Fruit fly (Drosophila melanogaster) whole organism, embryonic: ENCODE data around the gene Rgl.

Experiments
- Adf1 ChIP-seq: fragments of 200-800 bp; sonication (Bioruptor generic); IDR thresholded peaks from 2 replicates; pipeline ENCODE4 v1.3.6; 2022; ENCODE audit warnings: missing biosample characterization, missing genetic modification characterization
- Blimp-1 ChIP-seq: fragments of 200-800 bp; sonication (Bioruptor generic); optimal IDR thresholded peaks from 3 replicates; lab custom pipeline; 2018; ENCODE audit warnings: missing biosample characterization, missing genetic modification characterization, mild to moderate bottlenecking, moderate library complexity, missing genetic modification reagents
- Bteb2 ChIP-seq: fragments of 200-800 bp; sonication (Bioruptor generic); optimal IDR thresholded peaks from 2 replicates; lab custom pipeline; 2016; ENCODE audit warnings: missing biosample characterization, missing genetic modification characterization
- CG1233 ChIP-seq: fragments of 200-800 bp; sonication (Bioruptor generic); optimal IDR thresholded peaks from 4 replicates; lab custom pipeline; 2018; ENCODE audit warnings: missing biosample characterization, mild to moderate bottlenecking, missing genetic modification characterization
- CG12391 ChIP-seq: fragments of 200-800 bp; sonication (Bioruptor generic); optimal IDR thresholded peaks from 3 replicates; lab custom pipeline; 2018; ENCODE audit warnings: missing biosample characterization, mild to moderate bottlenecking, missing genetic modification characterization, moderate library complexity
- CG13287 ChIP-seq: fragments of 200-800 bp; sonication (Bioruptor generic); IDR thresholded peaks from 2 replicates; pipeline ENCODE4 v1.3.6; 2022; ENCODE audit warnings: missing biosample characterization, missing genetic modification characterization; ENCODE audit not compliant: partially characterized antibody
- CG15011 ChIP-seq: fragments of 200-800 bp; sonication (Bioruptor generic); optimal IDR thresholded peaks from 3 replicates; lab custom pipeline; 2018; ENCODE audit warnings: missing biosample characterization, mild to moderate bottlenecking, missing genetic modification characterization
- CG1647 ChIP-seq: fragments of 200-800 bp; sonication (Bioruptor generic); optimal IDR thresholded peaks from 3 replicates; lab custom pipeline; 2016; ENCODE audit warnings: missing biosample characterization, missing genetic modification characterization
- CG16813 ChIP-seq: fragments of 200-800 bp; sonication (Bioruptor generic); IDR thresholded peaks from 3 replicates; pipeline ENCODE4 v1.3.6; 2022; ENCODE audit warnings: missing biosample characterization, missing genetic modification characterization; ENCODE audit not compliant: partially characterized antibody
- CG2116 ChIP-seq: fragments of 200-800 bp; sonication (Bioruptor generic); optimal IDR thresholded peaks from 3 replicates; lab custom pipeline; 2018; ENCODE audit warnings: missing biosample characterization, mild to moderate bottlenecking, missing genetic modification characterization
- CG2199 ChIP-seq: fragments of 200-800 bp; sonication (Bioruptor generic); IDR thresholded peaks from 3 replicates; pipeline ENCODE4 v1.3.6; 2022; ENCODE audit warnings: missing biosample characterization, missing genetic modification characterization
- CG31441 ChIP-seq: fragments of 200-800 bp; sonication (Bioruptor generic); IDR thresholded peaks from 2 replicates; pipeline ENCODE4 v1.3.6; 2022; ENCODE audit warnings: missing biosample characterization, missing genetic modification characterization
- CG3281 ChIP-seq: fragments of 200-800 bp; sonication (Bioruptor generic); optimal IDR thresholded peaks from 3 replicates; lab custom pipeline; 2017; ENCODE audit warnings: missing biosample characterization, mild to moderate bottlenecking, missing genetic modification characterization
- CG34224 ChIP-seq: fragments of 200-800 bp; sonication (Bioruptor generic); IDR thresholded peaks from 3 replicates; pipeline ENCODE4 v1.3.6; 2022; ENCODE audit warnings: missing biosample characterization, missing genetic modification characterization; ENCODE audit not compliant: partially characterized antibody
- CG4360 ChIP-seq: fragments of 200-800 bp; sonication (Bioruptor generic); IDR thresholded peaks from 2 replicates; pipeline ENCODE4 v1.3.6; 2022; ENCODE audit warnings: missing biosample characterization, missing genetic modification characterization
- CG5953 ChIP-seq: fragments of 200-800 bp; sonication (Bioruptor generic); IDR thresholded peaks from 2 replicates; pipeline ENCODE4 v1.3.6; 2022; ENCODE audit warnings: missing biosample characterization, missing genetic modification characterization
- CG6791 ChIP-seq: fragments of 200-800 bp; sonication (Bioruptor generic); IDR thresholded peaks from 3 replicates; pipeline ENCODE4 v1.3.6; 2022; ENCODE audit warnings: missing biosample characterization, missing genetic modification characterization; ENCODE audit not compliant: partially characterized antibody
- CG7839 ChIP-seq: fragments of 200-800 bp; sonication (Bioruptor generic); optimal IDR thresholded peaks from 3 replicates; lab custom pipeline; 2018; ENCODE audit warnings: missing biosample characterization, mild to moderate bottlenecking, missing genetic modification characterization, moderate library complexity
- CG8089 ChIP-seq: fragments of 200-800 bp; sonication (Bioruptor generic); optimal IDR thresholded peaks from 3 replicates; lab custom pipeline; 2016; ENCODE audit warnings: missing biosample characterization, missing genetic modification characterization
- CG8290 ChIP-seq, 3 experiments: fragments of 200-800 bp; sonication (Bioruptor generic); optimal IDR thresholded peaks; 2 replicates each; lab custom pipeline; 2016 to 2019; ENCODE audit warnings: missing biosample characterization in 3 of 3, missing genetic modification characterization in 3 of 3, mild to moderate bottlenecking in 2 of 3, moderate library complexity in 1 of 3
- Deaf1 ChIP-seq: fragments of 200-800 bp; optimal IDR thresholded peaks from 3 replicates; lab custom pipeline; 2019; ENCODE audit warnings: missing biosample characterization, mild to moderate bottlenecking, missing genetic modification characterization, moderate library complexity
- Jarid2 ChIP-seq: fragments of 200-800 bp; sonication (Bioruptor generic); optimal IDR thresholded peaks from 3 replicates; lab custom pipeline; 2017; ENCODE audit warnings: mild to moderate bottlenecking, missing biosample characterization, missing genetic modification reagents, missing genetic modification characterization
- Meics ChIP-seq: fragments of 200-800 bp; sonication (Bioruptor generic); optimal IDR thresholded peaks from 2 replicates; lab custom pipeline; 2017; ENCODE audit warnings: missing biosample characterization, mild to moderate bottlenecking, missing genetic modification characterization
- Oaz ChIP-seq: fragments of 200-800 bp; sonication (Bioruptor generic); IDR thresholded peaks from 2 replicates; pipeline ENCODE4 v1.3.6; 2022; ENCODE audit warnings: missing biosample characterization, missing genetic modification characterization
- Opbp ChIP-seq: fragments of 200-800 bp; sonication (Bioruptor generic); IDR thresholded peaks from 3 replicates; pipeline ENCODE4 v1.3.6; 2022; ENCODE audit warnings: missing biosample characterization, missing genetic modification characterization; ENCODE audit not compliant: partially characterized antibody
- Pdp1 ChIP-seq, 2 experiments: fragments of 200-800 bp; sonication (Bioruptor generic); optimal IDR thresholded peaks; 3 replicates each; lab custom pipeline; 2016; ENCODE audit warnings: missing biosample characterization in 2 of 2, missing genetic modification characterization in 2 of 2, mild to moderate bottlenecking in 1 of 2, moderate library complexity in 1 of 2
- Six4 ChIP-seq: fragments of 200-800 bp; sonication (Bioruptor generic); optimal IDR thresholded peaks from 2 replicates; lab custom pipeline; 2016; ENCODE audit warnings: missing biosample characterization, missing genetic modification characterization
- Sox102F ChIP-seq: fragments of 200-800 bp; sonication (Bioruptor generic); optimal IDR thresholded peaks from 2 replicates; lab custom pipeline; 2018; ENCODE audit warnings: missing biosample characterization, mild to moderate bottlenecking, missing genetic modification characterization, moderate library complexity
- abd-A ChIP-seq: fragments of 200-800 bp; sonication (Bioruptor generic); optimal IDR thresholded peaks from 3 replicates; lab custom pipeline; 2019; ENCODE audit warnings: missing biosample characterization, mild to moderate bottlenecking, missing genetic modification characterization, moderate library complexity
- aop ChIP-seq: fragments of 200-800 bp; sonication (Bioruptor generic); IDR thresholded peaks from 2 replicates; pipeline ENCODE4 v1.3.6; 2022; ENCODE audit warnings: missing biosample characterization, missing genetic modification characterization
- ara ChIP-seq: fragments of 200-800 bp; sonication (Bioruptor generic); IDR thresholded peaks from 2 replicates; pipeline ENCODE4 v1.3.6; 2022; ENCODE audit warnings: missing biosample characterization, missing genetic modification characterization
- ato ChIP-seq: fragments of 200-800 bp; sonication (Bioruptor generic); IDR thresholded peaks from 2 replicates; pipeline ENCODE4 v1.3.6; 2022; ENCODE audit warnings: missing biosample characterization, missing genetic modification characterization; ENCODE audit not compliant: partially characterized antibody
- bbx ChIP-seq: fragments of 200-800 bp; sonication (Bioruptor generic); IDR thresholded peaks from 2 replicates; pipeline ENCODE4 v1.3.6; 2022; ENCODE audit warnings: missing biosample characterization, missing genetic modification characterization; ENCODE audit not compliant: partially characterized antibody
- chif ChIP-seq, 2 experiments: fragments of 200-800 bp; sonication (Bioruptor generic); optimal IDR thresholded peaks; 3 replicates each; lab custom pipeline; 2016; ENCODE audit warnings: missing biosample characterization in 2 of 2, missing genetic modification characterization in 2 of 2
- chinmo ChIP-seq: fragments of 200-800 bp; sonication (Bioruptor generic); IDR thresholded peaks from 4 replicates; pipeline ENCODE4 v1.3.6; 2022; ENCODE audit warnings: missing biosample characterization, missing genetic modification characterization; ENCODE audit not compliant: partially characterized antibody
- dimm ChIP-seq: fragments of 200-800 bp; sonication (Bioruptor generic); IDR thresholded peaks from 2 replicates; pipeline ENCODE4 v1.3.6; 2022; ENCODE audit warnings: missing biosample characterization, missing genetic modification characterization
- dmrt99B ChIP-seq: fragments of 200-800 bp; sonication (Bioruptor generic); optimal IDR thresholded peaks from 2 replicates; lab custom pipeline; 2018; ENCODE audit warnings: missing biosample characterization, mild to moderate bottlenecking, missing genetic modification characterization, moderate library complexity
- eve ChIP-seq, 2 experiments: fragments of >200 bp; optimal IDR thresholded peaks; 2 replicates each; lab custom pipeline; 2017; ENCODE audit warnings: missing biosample characterization in 2 of 2, missing genetic modification characterization in 2 of 2
- ftz-f1 ChIP-seq: fragments of 200-800 bp; sonication (Bioruptor generic); optimal IDR thresholded peaks from 2 replicates; lab custom pipeline; 2016; ENCODE audit warnings: missing biosample characterization, missing genetic modification characterization
- gsb ChIP-seq: fragments of 200-800 bp; sonication (Bioruptor generic); IDR thresholded peaks from 2 replicates; pipeline ENCODE4 v1.3.6; 2022; ENCODE audit warnings: missing biosample characterization, missing genetic modification characterization
- kay ChIP-seq: fragments of 200-800 bp; sonication (Bioruptor generic); optimal IDR thresholded peaks from 2 replicates; lab custom pipeline; 2016; ENCODE audit warnings: missing biosample characterization, missing genetic modification characterization
- ken ChIP-seq: fragments of 200-800 bp; sonication (Bioruptor generic); IDR thresholded peaks from 3 replicates; pipeline ENCODE4 v1.3.6; 2022; ENCODE audit warnings: missing biosample characterization, missing genetic modification characterization
- lbe ChIP-seq: fragments of 200-800 bp; sonication (Bioruptor generic); optimal IDR thresholded peaks from 2 replicates; lab custom pipeline; 2016; ENCODE audit warnings: missing biosample characterization, mild to moderate bottlenecking, missing genetic modification characterization
- slp2 ChIP-seq: fragments of 200-800 bp; sonication (Bioruptor generic); optimal IDR thresholded peaks from 2 replicates; lab custom pipeline; 2016; ENCODE audit warnings: missing biosample characterization, missing genetic modification characterization
- sob ChIP-seq: fragments of 200-800 bp; sonication (Bioruptor generic); IDR thresholded peaks from 2 replicates; pipeline ENCODE4 v1.3.6; 2022; ENCODE audit warnings: missing biosample characterization, missing genetic modification characterization
- sr ChIP-seq: fragments of 200-800 bp; sonication (Bioruptor generic); IDR thresholded peaks from 3 replicates; pipeline ENCODE4 v1.3.6; 2022; ENCODE audit warnings: missing biosample characterization, missing genetic modification characterization
- twi ChIP-seq: fragments of 200-800 bp; optimal IDR thresholded peaks from 2 replicates; lab custom pipeline; 2019; ENCODE audit warnings: missing biosample characterization, mild to moderate bottlenecking, missing genetic modification characterization, moderate library complexity
- zen2 ChIP-seq: fragments of 200-800 bp; sonication (Bioruptor generic); IDR thresholded peaks from 3 replicates; pipeline ENCODE4 v1.3.6; 2022; ENCODE audit warnings: missing biosample characterization, missing genetic modification characterization; ENCODE audit not compliant: partially characterized antibody

Rgl gene

dm6 chr3L:13946003-13946402, 20.9 kb upstream of the Rgl start:
- TF ChIP-seq CG1233 (GFP tag; lab: Kevin White, UChicago) = no peak
- TF ChIP-seq chif (GFP tag; optimal IDR thresholded peaks at IDR 0.05; lab: Kevin White, UChicago) = no peak
- TF ChIP-seq CG3281 (GFP tag; lab: Kevin White, UChicago) = no peak
- no peak for TF ChIP-seq Blimp-1
- no peak for TF ChIP-seq Sox102F (GFP tag; lab: Kevin White, UChicago)
- TF ChIP-seq dimm = no peak
- TF ChIP-seq chinmo = peak; percentile 64; the same call in 1 of the 4 replicates
- no peak for TF ChIP-seq CG31441 (GFP tag; lab: Robert Waterston, UW)
- no peak for TF ChIP-seq CG2199 (GFP tag; lab: Robert Waterston, UW)
- no peak for TF ChIP-seq CG7839
- TF ChIP-seq Pdp1 (GFP tag; optimal IDR thresholded peaks at IDR 0.05; lab: Kevin White, UChicago) = no peak
- TF ChIP-seq Oaz (GFP tag; lab: Robert Waterston, UW) = no peak
- peak in 1 of 2 experiments; percentile 13 for TF ChIP-seq eve (GFP tag; optimal IDR thresholded peaks at IDR 0.05; lab: Kevin White, UChicago)
- TF ChIP-seq lbe (GFP tag; lab: Kevin White, UChicago) = peak; percentile 17

- 0 out of 2 replicates have a peak, but pooled peaks have one; percentile 18 for TF ChIP-seq CG5953 (GFP tag; lab: Robert Waterston, UW)
- TF ChIP-seq kay (GFP tag; lab: Kevin White, UChicago) = peak; percentile 43
- peak; percentile 42; the same call in 1 of the 3 replicates for TF ChIP-seq CG34224 (GFP tag; lab: Robert Waterston, UW)
- 0 out of 2 replicates have a peak, but pooled peaks have one; percentile 5 for TF ChIP-seq sob (GFP tag; lab: Robert Waterston, UW)
- TF ChIP-seq ken (GFP tag; lab: Robert Waterston, UW) = no peak
- TF ChIP-seq CG15011 = no peak
- TF ChIP-seq Six4 = no peak
- no peak for TF ChIP-seq CG12391
- TF ChIP-seq Jarid2 (GFP tag; lab: Kevin White, UChicago) = peak; percentile 97
- TF ChIP-seq zen2 (GFP tag; lab: Robert Waterston, UW) = peak; percentile 68; the same call in 2 of the 3 replicates
- peak; percentile 79 for TF ChIP-seq Adf1 (GFP tag; lab: Robert Waterston, UW)
- no peak for TF ChIP-seq CG8089 (GFP tag; lab: Kevin White, UChicago)
- TF ChIP-seq CG4360 = peak; percentile 58; the same call in 1 of the 2 replicates
- TF ChIP-seq sr (GFP tag; lab: Robert Waterston, UW) = peak; percentile 59; the same call in 1 of the 3 replicates
- TF ChIP-seq aop = 0 out of 2 replicates have a peak, but pooled peaks have one; percentile 29
- peak; percentile 31 for TF ChIP-seq abd-A (tag; lab: Kevin White, UChicago)
- TF ChIP-seq CG16813 (GFP tag; lab: Robert Waterston, UW) = 0 out of 3 replicates have a peak, but pooled peaks have one; percentile 34
- TF ChIP-seq twi (tag; lab: Kevin White, UChicago) = no peak
- TF ChIP-seq Deaf1 = peak; percentile 99
- peak; percentile 67 for TF ChIP-seq CG13287
- TF ChIP-seq CG6791 (GFP tag; lab: Robert Waterston, UW) = 0 out of 3 replicates have a peak, but pooled peaks have one; percentile 47
- TF ChIP-seq slp2 (GFP tag; lab: Kevin White, UChicago) = no peak
- peak; percentile 12 for TF ChIP-seq ftz-f1 (GFP tag; lab: Kevin White, UChicago)
- TF ChIP-seq CG1647 (GFP tag; lab: Kevin White, UChicago) = no peak
- no peak for TF ChIP-seq ara (GFP tag; lab: Robert Waterston, UW)
- TF ChIP-seq Opbp (GFP tag; lab: Robert Waterston, UW) = peak; percentile 61; the same call in 2 of the 3 replicates
- TF ChIP-seq Meics (GFP tag; lab: Kevin White, UChicago) = peak; percentile 99
- no peak for TF ChIP-seq CG2116 (GFP tag; lab: Kevin White, UChicago)
- TF ChIP-seq Bteb2 (GFP tag; lab: Kevin White, UChicago) = no peak
- TF ChIP-seq CG8290 (GFP tag; optimal IDR thresholded peaks at IDR 0.05; lab: Kevin White, UChicago) = no peak
- peak in 1 of 2 experiments; percentile 43 for TF ChIP-seq CG8290 (tag; optimal IDR thresholded peaks at IDR 0.05; lab: Kevin White, UChicago)
- TF ChIP-seq bbx (GFP tag; lab: Robert Waterston, UW) = peak; percentile 68
- peak; percentile 42; the same call in 1 of the 2 replicates for TF ChIP-seq ato (GFP tag; lab: Robert Waterston, UW)
- TF ChIP-seq dmrt99B (tag; lab: Kevin White, UChicago) = no peak
- 0 out of 2 replicates have a peak, but pooled peaks have one; percentile 1 for TF ChIP-seq gsb (GFP tag; lab: Robert Waterston, UW)
Measured at dm6 chr3L:13939151-13939499, 14.0 kb upstream of the Rgl start, which contains the start of gene CG32137. CG32137 (plus strand) TSS chr3L:13939250.
